Fruit fly (Drosophila melanogaster): ENCODE results near the gene Indy.

The Indy gene

DNA sequence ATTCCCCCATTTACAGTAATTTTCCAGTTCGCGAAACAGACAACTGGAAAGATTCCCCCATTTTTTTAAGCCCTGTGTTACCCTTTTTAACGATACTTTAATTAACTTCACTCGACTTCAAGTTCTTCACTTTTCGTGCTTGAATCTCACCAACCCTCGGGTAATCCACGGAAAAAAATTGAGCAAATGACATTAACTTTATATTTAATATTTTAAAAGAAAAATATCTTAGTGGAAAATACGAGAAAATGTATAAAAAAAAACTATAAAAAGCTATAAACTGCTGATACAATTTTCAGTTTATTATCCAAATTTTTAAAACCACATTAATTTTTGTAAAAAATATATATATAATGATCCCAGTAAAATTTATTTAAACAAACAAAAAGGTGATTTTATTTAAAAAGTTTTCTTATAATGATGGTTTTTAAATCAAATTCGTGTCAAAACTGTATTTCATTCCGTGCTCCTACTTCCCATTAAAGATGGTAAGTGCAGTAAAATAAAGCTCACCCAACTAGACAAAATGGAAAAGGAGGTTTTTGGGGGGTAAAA lies 46.5 kb downstream of the Indy start:
- peak; percentile 71 for TF ChIP-seq kay (GFP tag; ENCODE audit: borderline replicate concordance)
- no peak for TF ChIP-seq Crg-1 (GFP tag; optimal IDR thresholded peaks at IDR 0.05)
- no peak for TF ChIP-seq cnc (optimal IDR thresholded peaks at IDR 0.05)
- TF ChIP-seq ovo (GFP tag; optimal IDR thresholded peaks at IDR 0.05): no peak
- TF ChIP-seq CG14711 (tag; optimal IDR thresholded peaks at IDR 0.05): no peak

DNA sequence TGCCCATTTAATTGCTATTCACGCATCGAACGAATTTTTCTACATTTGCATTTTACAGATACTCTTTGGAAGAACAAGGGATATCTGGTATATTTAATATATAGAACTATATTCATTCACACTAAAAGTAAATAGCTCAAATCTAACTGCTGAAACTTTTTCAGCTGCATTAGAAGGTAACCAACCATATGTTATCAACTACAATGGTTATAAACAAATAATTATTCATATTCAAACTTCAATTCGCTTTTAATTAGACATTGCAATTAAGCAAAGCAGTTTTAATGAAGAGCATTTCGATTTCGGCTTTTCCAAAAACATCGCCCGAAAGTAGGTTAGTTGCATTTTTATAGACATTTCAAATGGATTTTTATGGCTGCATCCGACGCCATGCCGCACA lies 49.7 kb downstream of the Indy start:
- TF ChIP-seq Mnt (GFP tag; optimal IDR thresholded peaks at IDR 0.05) (no peak), Hr96 (GFP tag; optimal IDR thresholded peaks at IDR 0.05) (no peak), ovo (GFP tag; optimal IDR thresholded peaks at IDR 0.05) (no peak), Crg-1 (GFP tag; optimal IDR thresholded peaks at IDR 0.05) (no peak), tj (GFP tag; optimal IDR thresholded peaks at IDR 0.05) (no peak), kay (GFP tag; ENCODE audit: borderline replicate concordance) (peak; percentile 54)

DNA sequence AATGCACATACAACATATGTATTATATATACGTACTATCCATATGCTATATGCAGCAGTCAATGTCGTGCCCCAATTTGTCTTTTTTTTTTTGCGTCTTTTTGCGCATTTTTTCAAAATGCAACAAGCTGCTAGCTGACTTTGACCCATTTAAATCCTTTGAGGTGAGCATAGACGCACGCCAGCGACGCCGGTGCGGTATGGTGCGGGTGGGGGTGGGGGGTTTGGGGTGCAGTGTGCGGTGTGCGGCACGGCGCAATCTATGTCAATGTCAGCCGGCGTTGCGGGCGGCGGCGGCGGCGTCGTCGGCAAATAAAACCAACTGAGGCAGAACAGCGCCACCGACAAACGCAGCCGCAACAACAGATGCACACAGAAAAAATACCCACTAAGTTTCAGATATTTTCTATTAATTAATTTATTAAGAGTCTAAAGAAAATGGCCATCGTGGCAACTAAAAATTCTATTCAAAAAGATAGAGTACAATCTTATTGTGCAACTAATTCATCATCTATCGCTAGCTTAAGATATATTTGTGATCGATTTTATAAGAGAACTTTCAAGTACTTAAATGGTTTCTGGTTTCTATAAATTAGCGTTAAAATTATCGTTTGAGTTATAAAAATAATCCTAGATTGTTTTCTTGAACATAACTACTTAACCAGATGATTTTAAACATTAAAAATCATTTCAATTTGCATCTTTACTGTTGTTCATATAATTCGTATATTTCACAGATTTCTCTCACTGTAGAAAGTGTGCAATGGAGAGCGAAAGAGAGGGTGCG lies 50.8 kb downstream of the Indy start:
- peak; percentile 26 for TF ChIP-seq CG7045 (GFP tag; optimal IDR thresholded peaks at IDR 0.05)
- TF ChIP-seq CG7101 (tag; optimal IDR thresholded peaks at IDR 0.05): no peak
- no peak for TF ChIP-seq CG14711 (tag; optimal IDR thresholded peaks at IDR 0.05)
- peak; percentile 16 for TF ChIP-seq CG11617 (GFP tag; optimal IDR thresholded peaks at IDR 0.05)
- peak; percentile 33 for TF ChIP-seq CG33017 (tag; optimal IDR thresholded peaks at IDR 0.05)

DNA sequence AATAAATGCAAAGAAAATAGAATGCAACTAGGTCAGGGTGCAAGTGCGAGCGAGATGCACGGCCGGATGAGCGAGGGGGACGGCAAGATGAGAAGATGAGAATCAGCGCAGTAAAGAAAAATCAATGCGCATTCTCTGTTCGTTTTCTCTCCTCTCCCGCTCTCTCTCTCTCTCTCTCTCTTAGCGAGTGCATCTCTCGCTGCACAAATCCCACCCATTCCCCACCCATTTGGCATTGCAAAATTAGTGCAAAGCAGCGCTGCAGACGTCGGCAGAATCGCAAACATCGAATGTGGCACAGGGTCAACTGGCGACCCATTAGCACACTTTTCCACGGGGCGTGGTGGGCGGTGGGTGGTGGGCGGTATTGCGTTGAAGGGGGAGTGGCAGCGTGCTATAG lies 53.2 kb downstream of the Indy start:
- TF ChIP-seq pad (GFP tag; optimal IDR thresholded peaks at IDR 0.05): peak; percentile 4
- no peak for TF ChIP-seq Crg-1 (GFP tag; optimal IDR thresholded peaks at IDR 0.05)
- no peak for TF ChIP-seq toe (GFP tag; optimal IDR thresholded peaks at IDR 0.05)
- no peak for TF ChIP-seq CG7101 (tag; optimal IDR thresholded peaks at IDR 0.05)
- no peak for TF ChIP-seq Hr96 (GFP tag; optimal IDR thresholded peaks at IDR 0.05)
- TF ChIP-seq tj (GFP tag; optimal IDR thresholded peaks at IDR 0.05): peak; percentile 72
- TF ChIP-seq CG12768 (GFP tag; optimal IDR thresholded peaks at IDR 0.05): no peak
- no peak for TF ChIP-seq CG1620 (GFP tag; optimal IDR thresholded peaks at IDR 0.05)

DNA sequence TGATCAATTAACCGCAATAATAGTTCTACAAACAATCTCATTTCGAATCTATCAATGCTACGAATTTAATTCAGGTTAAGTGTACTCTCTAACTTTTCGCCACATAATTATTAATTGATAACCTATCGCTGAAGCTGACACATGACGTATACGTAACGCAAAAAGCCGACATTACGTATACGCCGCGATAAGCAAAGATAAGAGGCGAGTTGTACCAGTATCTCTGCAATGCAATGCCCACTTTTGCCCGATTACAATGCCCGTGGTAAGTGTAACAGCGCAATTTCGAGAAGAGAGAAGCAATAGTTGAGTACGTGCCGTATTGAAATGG lies 54.1 kb downstream of the Indy start:
- peak; percentile 63 for TF ChIP-seq kay (GFP tag; ENCODE audit: borderline replicate concordance)
- no peak for TF ChIP-seq CG33017 (tag; optimal IDR thresholded peaks at IDR 0.05)

DNA sequence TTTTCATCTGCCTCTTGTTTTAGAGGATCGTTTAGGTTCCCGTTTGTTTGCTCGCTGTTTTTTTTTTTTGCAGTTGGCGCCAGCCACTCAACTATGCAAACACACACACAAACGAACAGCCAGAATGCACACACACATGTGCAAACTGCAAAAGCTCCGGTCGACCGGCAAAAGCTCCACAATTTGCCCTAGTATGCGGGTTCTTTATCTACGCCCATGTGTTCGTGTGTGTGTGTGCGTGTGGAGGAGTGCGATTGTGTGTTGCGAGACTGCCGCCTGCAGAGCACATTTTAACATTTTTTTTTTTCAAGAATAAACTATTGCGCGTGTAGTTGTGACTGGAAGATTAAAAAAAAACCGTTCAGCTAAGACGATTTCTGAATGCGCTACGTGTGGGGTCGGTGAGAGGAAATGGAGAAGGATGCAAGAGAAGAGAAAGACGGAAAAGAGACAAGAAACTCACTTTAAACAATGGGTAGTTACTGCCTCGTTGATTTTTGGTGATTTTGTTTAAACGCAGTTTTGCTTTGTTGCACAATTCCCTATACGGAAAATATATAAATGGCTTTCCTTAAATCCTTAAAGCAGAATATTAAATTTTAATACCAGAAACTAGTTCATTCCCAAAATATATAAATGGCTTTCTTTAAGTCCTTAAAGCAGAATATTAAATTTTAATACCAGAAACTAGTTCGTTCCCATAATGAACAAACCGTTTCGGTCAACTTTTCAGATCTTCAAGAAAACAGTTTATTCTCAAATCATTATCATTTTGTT lies 54.6 kb downstream of the Indy start:
- TF ChIP-seq CG12768 (GFP tag; optimal IDR thresholded peaks at IDR 0.05) (peak; percentile 56), cnc (optimal IDR thresholded peaks at IDR 0.05) (no peak), CG14711 (tag; optimal IDR thresholded peaks at IDR 0.05) (peak; percentile 8), Clk (GFP tag; optimal IDR thresholded peaks at IDR 0.05) (peak; percentile 22), toe (GFP tag; optimal IDR thresholded peaks at IDR 0.05) (peak; percentile 56), CG5204 (GFP tag; optimal IDR thresholded peaks at IDR 0.05) (peak; percentile 52), pad (GFP tag; optimal IDR thresholded peaks at IDR 0.05) (peak; percentile 53), ovo (GFP tag; optimal IDR thresholded peaks at IDR 0.05) (peak; percentile 68), CG7045 (GFP tag; optimal IDR thresholded peaks at IDR 0.05) (peak; percentile 22), Hr96 (GFP tag; optimal IDR thresholded peaks at IDR 0.05) (peak; percentile 51), CG7101 (tag; optimal IDR thresholded peaks at IDR 0.05) (peak; percentile 16), CG33017 (tag; optimal IDR thresholded peaks at IDR 0.05) (no peak), tj (GFP tag; optimal IDR thresholded peaks at IDR 0.05) (no peak), kay (GFP tag; ENCODE audit: borderline replicate concordance) (peak; percentile 89), Crg-1 (GFP tag; optimal IDR thresholded peaks at IDR 0.05) (no peak), bab1 (GFP tag; optimal IDR thresholded peaks at IDR 0.05) (no peak), Mnt (GFP tag; optimal IDR thresholded peaks at IDR 0.05) (peak; percentile 86), CG11617 (GFP tag; optimal IDR thresholded peaks at IDR 0.05) (peak; percentile 38), CG1620 (GFP tag; optimal IDR thresholded peaks at IDR 0.05) (peak; percentile 11), cic (GFP tag; optimal IDR thresholded peaks at IDR 0.05) (peak; percentile 92)

DNA sequence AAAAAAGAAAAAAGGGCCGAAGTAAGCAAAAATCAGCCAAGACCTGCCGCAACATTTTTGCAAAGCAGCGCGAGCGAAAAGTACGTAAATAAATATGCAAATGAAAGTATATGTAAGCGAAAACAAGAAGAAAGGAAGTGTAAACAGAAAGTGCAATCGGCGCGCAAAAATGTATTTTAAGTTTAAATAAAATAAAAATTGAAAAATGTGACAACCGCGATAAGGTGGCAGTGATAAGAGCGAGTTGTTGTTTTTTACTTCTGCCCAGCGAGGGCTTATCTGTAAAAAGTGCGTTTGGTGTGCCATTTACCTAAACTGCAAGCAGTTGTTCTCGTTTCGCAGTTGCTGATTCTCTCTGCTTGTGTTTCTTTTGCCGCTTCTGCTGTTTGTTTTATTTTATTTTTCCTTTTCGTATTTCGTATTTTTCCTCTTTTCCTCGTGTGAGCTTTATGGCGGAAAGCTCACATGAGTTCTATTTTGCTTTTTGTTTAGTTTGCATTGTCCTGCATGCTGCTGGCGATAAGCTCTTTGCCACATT lies 55.4 kb downstream of the Indy start:
- TF ChIP-seq CG12768 (GFP tag; optimal IDR thresholded peaks at IDR 0.05): peak; percentile 12
- no peak for TF ChIP-seq pad (GFP tag; optimal IDR thresholded peaks at IDR 0.05)
- peak; percentile 38 for TF ChIP-seq CG11617 (GFP tag; optimal IDR thresholded peaks at IDR 0.05)
- TF ChIP-seq kay (GFP tag; ENCODE audit: borderline replicate concordance): peak; percentile 96
- peak; percentile 99 for TF ChIP-seq tj (GFP tag; optimal IDR thresholded peaks at IDR 0.05)
- TF ChIP-seq cnc (optimal IDR thresholded peaks at IDR 0.05): no peak
- peak; percentile 48 for TF ChIP-seq Crg-1 (GFP tag; optimal IDR thresholded peaks at IDR 0.05)
- no peak for TF ChIP-seq toe (GFP tag; optimal IDR thresholded peaks at IDR 0.05)
